Worm (Caenorhabditis elegans): ENCODE data around the gene T25B9.4.
"Not testable (repeated sequence)": the region's sequence is repeated elsewhere in the genome, so short reads cannot be mapped to it uniquely, and the experiment has no call there.

Gene T25B9.4

DNA sequence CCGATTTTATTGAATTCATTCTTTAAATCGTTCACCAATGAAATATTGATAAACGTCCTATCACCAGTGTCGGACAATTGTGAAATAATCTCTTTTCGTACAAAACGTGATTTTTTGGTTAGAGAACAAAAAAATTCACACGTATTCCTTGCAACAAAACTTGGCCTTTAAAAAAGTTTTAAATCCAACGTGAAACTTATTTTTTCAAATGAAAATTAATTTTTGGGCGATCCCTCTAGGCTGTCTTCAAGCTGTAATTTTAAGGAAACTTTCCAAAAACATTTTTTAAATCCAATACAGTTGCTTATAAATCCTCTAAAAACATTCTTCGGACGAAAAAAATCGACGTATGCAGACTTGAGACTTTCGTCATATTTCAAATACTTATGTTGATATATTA lies 2.8 kb downstream of the T25B9.4 start, which contains the start of gene T25B9.5:
TSS of gene T25B9.5 (minus strand) at position 101 of the 400 bp plus-strand sequence.
- TF ChIP-seq tbx-9 (tag; optimal IDR thresholded peaks at IDR 0.05; ENCODE audit: borderline replicate concordance) (no peak), sptf-2 (GFP tag; optimal IDR thresholded peaks at IDR 0.05) (no peak), Y53F4B.3 (GFP tag; IDR thresholded peaks at IDR 0.05) (no peak)

DNA sequence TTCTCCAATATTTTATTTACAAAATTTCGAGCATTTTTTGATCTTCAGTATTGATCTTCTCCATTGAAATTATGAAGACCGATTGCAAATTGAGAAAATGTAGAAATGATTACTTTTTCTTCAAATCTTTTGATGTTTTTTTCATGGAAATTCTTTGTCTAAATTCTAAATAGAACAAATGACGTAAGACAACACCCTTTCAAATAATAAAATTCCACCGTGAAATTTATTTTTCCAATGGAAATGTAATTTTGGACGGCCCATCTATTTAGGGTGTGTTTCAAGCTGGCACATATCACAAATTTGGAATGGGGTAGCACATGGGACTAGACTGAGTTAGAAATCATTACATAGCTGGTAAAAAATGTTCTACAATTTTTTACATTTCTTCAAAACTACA lies 5.8 kb downstream of the T25B9.4 start, which contains the start of gene T25B9.2:
TSS of gene T25B9.2 (minus strand) at position 101 of the 400 bp plus-strand sequence.
- not testable (repeated sequence) for TF ChIP-seq ZK185.1 (tag; optimal IDR thresholded peaks at IDR 0.05; ENCODE audit: poor library complexity, severe bottlenecking); mes-4 (tag; optimal IDR thresholded peaks at IDR 0.05); ceh-27 (GFP tag; optimal IDR thresholded peaks at IDR 0.05)

DNA sequence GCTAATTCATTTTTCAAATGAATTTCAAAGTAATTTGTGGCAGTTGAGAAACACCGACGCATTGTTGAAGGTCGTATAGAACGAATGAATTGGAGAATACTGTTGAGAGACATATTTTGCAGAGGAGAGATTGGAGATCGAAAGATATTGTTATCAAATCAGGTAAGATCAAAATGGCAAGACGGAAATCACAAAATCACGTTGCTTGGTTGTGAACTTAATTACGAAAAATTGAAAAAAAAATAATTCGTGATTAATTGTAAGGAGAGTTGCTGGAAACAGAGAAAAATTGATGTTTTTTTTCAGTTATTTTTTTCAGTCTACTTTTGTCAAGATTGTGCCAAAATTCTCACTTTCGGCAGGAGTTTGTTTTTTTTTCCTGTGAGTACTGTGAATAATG lies 7.5 kb downstream of the T25B9.4 start, which contains the start of gene T25B9.1:
TSS of gene T25B9.1 (minus strand) at position 101 of the 400 bp plus-strand sequence.
- TF ChIP-seq aptf-2 (GFP tag; conservative IDR thresholded peaks at IDR 0.05), result no peak
- TF ChIP-seq hsf-1 (GFP tag; IDR thresholded peaks at IDR 0.05), result no peak
- TF ChIP-seq F57A8.1 (GFP tag; optimal IDR thresholded peaks at IDR 0.05), result no peak
- TF ChIP-seq lin-26 (GFP tag; IDR thresholded peaks at IDR 0.05), result no peak
- TF ChIP-seq attf-5 (GFP tag; optimal IDR thresholded peaks at IDR 0.05), result no peak
- no peak for TF ChIP-seq lag-1 (GFP tag; IDR thresholded peaks at IDR 0.05)

ce11 chrIV:10745332-10745731 lies 12.2 kb downstream of the T25B9.4 start:
- no peak for TF ChIP-seq ztf-25 (GFP tag; IDR thresholded peaks at IDR 0.05)
- no peak for TF ChIP-seq lsl-1 (GFP tag; optimal IDR thresholded peaks at IDR 0.05)
- TF ChIP-seq unc-130 (GFP tag; optimal IDR thresholded peaks at IDR 0.05), result no peak
- TF ChIP-seq snpc-1.1 (tag; optimal IDR thresholded peaks at IDR 0.05; ENCODE audit: insufficient read depth), result no peak
- TF ChIP-seq tbp1 (GFP tag; optimal IDR thresholded peaks at IDR 0.05), result no peak
- no peak for TF ChIP-seq cebp-1 (GFP tag; IDR thresholded peaks at IDR 0.05)
- no peak for TF ChIP-seq cebp-1 (tag; optimal IDR thresholded peaks at IDR 0.05)
- TF ChIP-seq ceh-79 (tag; optimal IDR thresholded peaks at IDR 0.05), result no peak
- TF ChIP-seq bed-2 (GFP tag; IDR thresholded peaks at IDR 0.05), result no peak
- TF ChIP-seq Y79H2A.3 (GFP tag; conservative IDR thresholded peaks at IDR 0.05), result no peak
- TF ChIP-seq C06A6.2 (GFP tag; conservative IDR thresholded peaks at IDR 0.05), result no peak
- TF ChIP-seq mes-4 (tag; optimal IDR thresholded peaks at IDR 0.05), result no peak
- no peak for TF ChIP-seq egl-44 (GFP tag; IDR thresholded peaks at IDR 0.05)
- no peak for TF ChIP-seq bed-1 (GFP tag; IDR thresholded peaks at IDR 0.05)
- TF ChIP-seq aptf-3 (GFP tag; IDR thresholded peaks at IDR 0.05), result no peak
- no peak for TF ChIP-seq Y56A3A.18 (GFP tag; IDR thresholded peaks at IDR 0.05)
- TF ChIP-seq madf-6 (GFP tag; IDR thresholded peaks at IDR 0.05), result no peak

ce11 chrIV:10744475-10744874 lies 13.0 kb downstream of the T25B9.4 start, which contains the start of gene T25B9.3:
Gene T25B9.3, plus strand, starts transcription at chrIV:10744775.
- TF ChIP-seq nhr-179 (tag; optimal IDR thresholded peaks at IDR 0.05) (no peak), madf-10 (tag; optimal IDR thresholded peaks at IDR 0.05) (no peak), nhr-120 (GFP tag; IDR thresholded peaks at IDR 0.05) (no peak), pha-4 (tag; optimal IDR thresholded peaks at IDR 0.05) (no peak), rec-8 (tag; optimal IDR thresholded peaks at IDR 0.05) (no peak), chd-7 (tag; optimal IDR thresholded peaks at IDR 0.05) (no peak), fkh-3 (tag; optimal IDR thresholded peaks at IDR 0.05) (no peak), ama-1 (optimal IDR thresholded peaks at IDR 0.05) (no peak), ama-1 (GFP tag; optimal IDR thresholded peaks at IDR 0.05) (no peak), ceh-91 (GFP tag; IDR thresholded peaks at IDR 0.05) (no peak), B0336.3 (GFP tag; IDR thresholded peaks at IDR 0.05) (no peak), let-526 (GFP tag; IDR thresholded peaks at IDR 0.05) (no peak), F10E7.11 (tag; optimal IDR thresholded peaks at IDR 0.05) (no peak)
